Fruit fly (Drosophila melanogaster): ENCODE measurements around the gene fy.
A peak's percentile ranks its signal among the peaks of the same experiment; 100 is the strongest.

The fy gene

dm6 chr2L:8364006-8364956 lies 38.8 kb downstream of the fy start, which contains the start of the genes RpS13 and CSN8 (continued):
- peak; percentile 52 for TF ChIP-seq Fer1 (GFP tag; optimal IDR thresholded peaks at IDR 0.05)
- no peak for TF ChIP-seq ash1 (GFP tag; optimal IDR thresholded peaks at IDR 0.05)
- TF ChIP-seq ato (GFP tag; IDR thresholded peaks at IDR 0.05; ENCODE audit: partially characterized antibody): peak; percentile 75
- peak; percentile 93 for TF ChIP-seq amos (GFP tag; IDR thresholded peaks at IDR 0.05; ENCODE audit: partially characterized antibody)
- peak; percentile 95 for TF ChIP-seq knrl (GFP tag; IDR thresholded peaks at IDR 0.05; ENCODE audit: partially characterized antibody)
- TF ChIP-seq CG13894 (tag; optimal IDR thresholded peaks at IDR 0.05): peak; percentile 47
- peak; percentile 64 for TF ChIP-seq CG30020 (tag; optimal IDR thresholded peaks at IDR 0.05)
- TF ChIP-seq Myb (GFP tag; optimal IDR thresholded peaks at IDR 0.05): peak; percentile 29
- TF ChIP-seq Six4 (GFP tag; optimal IDR thresholded peaks at IDR 0.05): no peak
- peak; percentile 16; the same call in 1 of the 2 replicates for TF ChIP-seq Drgx (GFP tag; IDR thresholded peaks at IDR 0.05)
- no peak for TF ChIP-seq CG17612 (GFP tag; IDR thresholded peaks at IDR 0.05)
- no peak for TF ChIP-seq dpn (GFP tag; optimal IDR thresholded peaks at IDR 0.05)
- TF ChIP-seq CG3163 (GFP tag; optimal IDR thresholded peaks at IDR 0.05): no peak
- peak; percentile 23 for TF ChIP-seq PHDP (tag; optimal IDR thresholded peaks at IDR 0.05)
- TF ChIP-seq grn (GFP tag; optimal IDR thresholded peaks at IDR 0.05): peak; percentile 26
- peak; percentile 11 for TF ChIP-seq bcd (GFP tag; optimal IDR thresholded peaks at IDR 0.05)
- TF ChIP-seq Vsx1 (GFP tag; optimal IDR thresholded peaks at IDR 0.05): peak; percentile 46
- TF ChIP-seq CG18476 (GFP tag; optimal IDR thresholded peaks at IDR 0.05): no peak
- peak; percentile 85 for TF ChIP-seq gfzf (GFP tag; optimal IDR thresholded peaks at IDR 0.05)
- TF ChIP-seq insv (GFP tag; optimal IDR thresholded peaks at IDR 0.05): peak in 1 of 2 experiments; percentile 40
- TF ChIP-seq zen2 (GFP tag; IDR thresholded peaks at IDR 0.05; ENCODE audit: partially characterized antibody): peak; percentile 87; the same call in 2 of the 3 replicates
- TF ChIP-seq CG7357 (GFP tag; IDR thresholded peaks at IDR 0.05): 0 out of 3 replicates have a peak, but pooled peaks have one; percentile 11
- peak; percentile 56 for TF ChIP-seq CG4617 (GFP tag; optimal IDR thresholded peaks at IDR 0.05; ENCODE audit: borderline replicate concordance)
- TF ChIP-seq CG18011 (GFP tag; optimal IDR thresholded peaks at IDR 0.05): peak; percentile 94
- peak; percentile 33 for TF ChIP-seq CG17568 (GFP tag; optimal IDR thresholded peaks at IDR 0.05)
- peak; percentile 45; the same call in 1 of the 2 replicates for TF ChIP-seq Atf6 (GFP tag; IDR thresholded peaks at IDR 0.05)
- TF ChIP-seq CG8359 (GFP tag; optimal IDR thresholded peaks at IDR 0.05; ENCODE audit: borderline replicate concordance): peak; percentile 27
- peak; percentile 75 for TF ChIP-seq CG14710 (tag; optimal IDR thresholded peaks at IDR 0.05)
- TF ChIP-seq CG12299 (tag; optimal IDR thresholded peaks at IDR 0.05): peak; percentile 56
- peak; percentile 36 for TF ChIP-seq HmgZ (tag; optimal IDR thresholded peaks at IDR 0.05)
- TF ChIP-seq pzg (GFP tag; optimal IDR thresholded peaks at IDR 0.05): peak; percentile 90
- TF ChIP-seq cas (GFP tag; IDR thresholded peaks at IDR 0.05): no peak
- TF ChIP-seq bbx (GFP tag; IDR thresholded peaks at IDR 0.05; ENCODE audit: partially characterized antibody): peak; percentile 91
- no peak for TF ChIP-seq slp2 (GFP tag; optimal IDR thresholded peaks at IDR 0.05)
- TF ChIP-seq CG7963 (GFP tag; IDR thresholded peaks at IDR 0.05; ENCODE audit: partially characterized antibody): peak; percentile 85
- TF ChIP-seq CG1647 (GFP tag; optimal IDR thresholded peaks at IDR 0.05): no peak
- TF ChIP-seq Lhr (GFP tag; optimal IDR thresholded peaks at IDR 0.05): peak; percentile 57
- TF ChIP-seq CG7839 (tag; optimal IDR thresholded peaks at IDR 0.05): peak; percentile 10
- TF ChIP-seq trem (tag; optimal IDR thresholded peaks at IDR 0.05): peak; percentile 87
- TF ChIP-seq CG11560 (tag; IDR thresholded peaks at IDR 0.05): no peak
- TF ChIP-seq ranshi (GFP tag; IDR thresholded peaks at IDR 0.05): no peak
- peak; percentile 32 for TF ChIP-seq nom (GFP tag; optimal IDR thresholded peaks at IDR 0.05)
- peak; percentile 26 for TF ChIP-seq Mes4 (GFP tag; optimal IDR thresholded peaks at IDR 0.05)
- no peak for TF ChIP-seq Hey (tag; optimal IDR thresholded peaks at IDR 0.05)
- no peak for TF ChIP-seq bowl (GFP tag; IDR thresholded peaks at IDR 0.05)
- TF ChIP-seq CG8290 (GFP tag; optimal IDR thresholded peaks at IDR 0.05): no peak
- TF ChIP-seq CG8290 (tag; optimal IDR thresholded peaks at IDR 0.05): peak in 1 of 2 experiments; percentile 36
